Fruit fly (Drosophila melanogaster): ENCODE results near the gene Mipp1.

Mipp1 gene

dm6 chr3L:16574307-16574946 lies 1.3 kb upstream of the Mipp1 start, which contains the start of gene mbf1 (continued):
- TF ChIP-seq Jarid2 (GFP tag; optimal IDR thresholded peaks at IDR 0.05) (no peak), ham (GFP tag; IDR thresholded peaks at IDR 0.05) (no peak), Hsf (GFP tag; optimal IDR thresholded peaks at IDR 0.05) (peak; percentile 43), HLH4C (GFP tag; IDR thresholded peaks at IDR 0.05; ENCODE audit: partially characterized antibody) (peak; percentile 59; the same call in 2 of the 3 replicates), CG7928 (GFP tag; optimal IDR thresholded peaks at IDR 0.05) (peak; percentile 19), z (GFP tag; IDR thresholded peaks at IDR 0.05) (no peak), CoRest (tag; optimal IDR thresholded peaks at IDR 0.05) (peak; percentile 42), unpg (GFP tag; optimal IDR thresholded peaks at IDR 0.05) (peak; percentile 14), Taf1 (GFP tag; IDR thresholded peaks at IDR 0.05) (no peak), gem (tag; optimal IDR thresholded peaks at IDR 0.05) (peak; percentile 27), HmgZ (tag; optimal IDR thresholded peaks at IDR 0.05) (peak; percentile 53), CG4854 (GFP tag; optimal IDR thresholded peaks at IDR 0.05) (peak; percentile 12), B-H2 (GFP tag; optimal IDR thresholded peaks at IDR 0.05) (peak; percentile 24), CG11085 (GFP tag; IDR thresholded peaks at IDR 0.05) (no peak), Dref (GFP tag; IDR thresholded peaks at IDR 0.05) (peak; percentile 67), CG15514 (GFP tag; optimal IDR thresholded peaks at IDR 0.05) (peak; percentile 63), gcm (GFP tag; optimal IDR thresholded peaks at IDR 0.05) (no peak), crp (GFP tag; optimal IDR thresholded peaks at IDR 0.05) (peak; percentile 62 to 92), BtbVII (GFP tag; optimal IDR thresholded peaks at IDR 0.05) (peak; percentile 15), amos (GFP tag; IDR thresholded peaks at IDR 0.05; ENCODE audit: partially characterized antibody) (peak; percentile 53; the same call in 1 of the 2 replicates), fd64A (GFP tag; optimal IDR thresholded peaks at IDR 0.05) (no peak), HLH3B (GFP tag; IDR thresholded peaks at IDR 0.05) (no peak), Usf (GFP tag; optimal IDR thresholded peaks at IDR 0.05) (no peak), Vsx1 (GFP tag; optimal IDR thresholded peaks at IDR 0.05) (no peak), luna (GFP tag; optimal IDR thresholded peaks at IDR 0.05) (no peak), CG16813 (GFP tag; IDR thresholded peaks at IDR 0.05; ENCODE audit: partially characterized antibody) (peak; percentile 47; the same call in 2 of the 3 replicates), bab2 (GFP tag; optimal IDR thresholded peaks at IDR 0.05) (peak; percentile 16), CG3281 (GFP tag; optimal IDR thresholded peaks at IDR 0.05) (no peak), Aef1 (GFP tag; IDR thresholded peaks at IDR 0.05) (no peak), CG42726 (GFP tag; IDR thresholded peaks at IDR 0.05; ENCODE audit: partially characterized antibody) (0 out of 2 replicates have a peak, but pooled peaks have one; percentile 31), ssp (GFP tag; IDR thresholded peaks at IDR 0.05) (no peak), CG17361 (GFP tag; IDR thresholded peaks at IDR 0.05) (peak; percentile 61; the same call in 1 of the 3 replicates), CG13287 (GFP tag; IDR thresholded peaks at IDR 0.05; ENCODE audit: partially characterized antibody) (peak; percentile 75), CG9932 (GFP tag; IDR thresholded peaks at IDR 0.05) (peak; percentile 41; the same call in 1 of the 2 replicates), Gsc (GFP tag; IDR thresholded peaks at IDR 0.05) (no peak), sna (GFP tag; IDR thresholded peaks at IDR 0.05; ENCODE audit: partially characterized antibody) (peak; percentile 73), CG17829 (tag; optimal IDR thresholded peaks at IDR 0.05) (peak; percentile 13), row (GFP tag; IDR thresholded peaks at IDR 0.05) (peak; percentile 39; the same call in 2 of the 3 replicates), cwo (GFP tag; optimal IDR thresholded peaks at IDR 0.05) (no peak), Six4 (GFP tag; optimal IDR thresholded peaks at IDR 0.05) (no peak), CG2202 (tag; optimal IDR thresholded peaks at IDR 0.05) (peak; percentile 2), CG9817 (tag; optimal IDR thresholded peaks at IDR 0.05) (no peak), E2f2 (GFP tag; IDR thresholded peaks at IDR 0.05) (peak; percentile 69), MESR4 (GFP tag; optimal IDR thresholded peaks at IDR 0.05) (peak; percentile 90), dm (GFP tag; optimal IDR thresholded peaks at IDR 0.05) (peak; percentile 19), sc (optimal IDR thresholded peaks at IDR 0.05) (no peak), sc (GFP tag; optimal IDR thresholded peaks at IDR 0.05) (no peak), Mad (GFP tag; optimal IDR thresholded peaks at IDR 0.05) (no peak), pzg (GFP tag; optimal IDR thresholded peaks at IDR 0.05) (peak; percentile 90)
